Fruit fly (Drosophila melanogaster) whole organism, wandering third instar larva: ENCODE measurements around the gene CG42537.

Experiments used
- Hr83 ChIP-seq: fragments of 200-300 bp; sonication (Bioruptor generic); optimal IDR thresholded peaks from 2 replicates; lab custom pipeline; 2016; ENCODE audit warnings: missing biosample characterization, mild to moderate bottlenecking, missing genetic modification characterization, moderate library complexity; ENCODE audit not compliant: poor library complexity, severe bottlenecking
- dl ChIP-seq, 2 experiments: fragments of 175-275, 200-275 bp in 1 of 2; fragments of 200-275 bp in 1 of 2; sonication (Bioruptor generic); optimal IDR thresholded peaks; lab custom pipeline; 2018; ENCODE audit warnings: mild to moderate bottlenecking in 2 of 2, missing biosample characterization in 2 of 2, missing genetic modification characterization in 2 of 2, moderate library complexity in 2 of 2; ENCODE audit not compliant: partially characterized antibody in 2 of 2, insufficient read depth in 1 of 2
- dmrt93B ChIP-seq: fragments of 200-800 bp; sonication (Bioruptor generic); optimal IDR thresholded peaks from 2 replicates; lab custom pipeline; 2018; ENCODE audit warnings: missing biosample characterization, mild to moderate bottlenecking, missing genetic modification characterization
- ey ChIP-seq: fragments of 200-800 bp; sonication (Bioruptor generic); optimal IDR thresholded peaks from 2 replicates; lab custom pipeline; 2016; ENCODE audit warnings: missing biosample characterization, missing genetic modification characterization
- foxo ChIP-seq, 2 experiments: fragments of 200-800 bp; sonication (Bioruptor generic); optimal IDR thresholded peaks; 2 replicates in 1 of 2; 3 replicates in 1 of 2; lab custom pipeline; 2016 to 2017; ENCODE audit warnings: missing biosample characterization in 2 of 2, missing genetic modification characterization in 2 of 2
- sv ChIP-seq: fragments of 200-800 bp; sonication (Bioruptor generic); optimal IDR thresholded peaks from 3 replicates; lab custom pipeline; 2016; ENCODE audit warnings: missing biosample characterization, missing genetic modification characterization

dm6 chr3R:6399289-6399688 lies 21.7 kb downstream of the CG42537 start:
- TF ChIP-seq ey = no peak
- TF ChIP-seq dl (GFP tag; optimal IDR thresholded peaks at IDR 0.05; lab: Kevin White, UChicago; ENCODE audit: insufficient read depth in 1 of 2, partially characterized antibody in 2 of 2) = no peak
- no peak for TF ChIP-seq sv (GFP tag; lab: Kevin White, UChicago)
- no peak for TF ChIP-seq Hr83 (GFP tag; lab: Kevin White, UChicago)
- no peak for TF ChIP-seq dmrt93B (GFP tag; lab: Kevin White, UChicago)
- no peak for TF ChIP-seq foxo (GFP tag; optimal IDR thresholded peaks at IDR 0.05; lab: Kevin White, UChicago)
